Worm (Caenorhabditis elegans) whole organism, L1 larva: ENCODE results near the gene F28H7.3.

Experiments
- C16A3.4 ChIP-seq: fragments of 150-350 bp; optimal IDR thresholded peaks from 2 replicates; lab custom pipeline; 2014; ENCODE audit warnings: missing biosample characterization, missing genetic modification characterization
- aly-2 ChIP-seq: fragments of 150-350 bp; optimal IDR thresholded peaks from 2 replicates; lab custom pipeline; 2014; ENCODE audit warnings: missing biosample characterization, missing genetic modification characterization
- ama-1 ChIP-seq: fragments of 150-350 bp; optimal IDR thresholded peaks from 2 replicates; lab custom pipeline; 2014
- ceh-8 ChIP-seq: fragments of 200-800 bp; sonication (Bioruptor generic); optimal IDR thresholded peaks from 2 replicates; lab custom pipeline; 2018; ENCODE audit warnings: mild to moderate bottlenecking, missing genetic modification characterization, moderate library complexity, missing compliant biosample characterization
- ceh-88 ChIP-seq: fragments of 200-800 bp; sonication (Bioruptor generic); IDR thresholded peaks from 2 replicates; pipeline ENCODE4 v1.3.6; 2022; ENCODE audit warnings: missing genetic modification characterization, missing compliant biosample characterization
- ces-1 ChIP-seq: fragments of 150-350 bp; optimal IDR thresholded peaks from 2 replicates; lab custom pipeline; 2014; ENCODE audit warnings: missing biosample characterization, missing genetic modification reagents, missing genetic modification characterization
- efl-1 ChIP-seq, 4 experiments: fragments of 150-350 bp; optimal IDR thresholded peaks in 3 of 4; peaks in 1 of 4; 1 replicate in 1 of 4; 2 replicates in 3 of 4; lab custom pipeline; 2014; ENCODE audit warnings: missing biosample characterization in 2 of 4, missing genetic modification characterization in 2 of 4, missing genetic modification reagents in 2 of 4
- efl-3 ChIP-seq: fragments of 200-800 bp; sonication (Bioruptor generic); optimal IDR thresholded peaks from 2 replicates; lab custom pipeline; 2018; ENCODE audit warnings: mild to moderate bottlenecking, missing genetic modification characterization, missing compliant biosample characterization
- elt-2 ChIP-seq: sonication (generic microtip); optimal IDR thresholded peaks from 2 replicates; lab custom pipeline; 2016; ENCODE audit warnings: missing genetic modification characterization, mild to moderate bottlenecking, inconsistent platforms, missing compliant biosample characterization, missing genetic modification reagents
- fkh-4 ChIP-seq: sonication (generic microtip); optimal IDR thresholded peaks from 2 replicates; lab custom pipeline; 2016; ENCODE audit warnings: missing compliant biosample characterization, missing genetic modification characterization, borderline replicate concordance
- fos-1 ChIP-seq: fragments of 150-350 bp; optimal IDR thresholded peaks from 2 replicates; lab custom pipeline; 2014; ENCODE audit warnings: missing biosample characterization, missing genetic modification characterization
- hlh-4 ChIP-seq: sonication (generic microtip); optimal IDR thresholded peaks from 2 replicates; lab custom pipeline; 2016; ENCODE audit warnings: mild to moderate bottlenecking, missing genetic modification characterization, missing compliant biosample characterization
- jun-1 ChIP-seq: fragments of 150-350 bp; optimal IDR thresholded peaks from 2 replicates; lab custom pipeline; 2014; ENCODE audit warnings: missing biosample characterization, missing genetic modification reagents, missing genetic modification characterization
- lin-13 ChIP-seq: fragments of 150-350 bp; optimal IDR thresholded peaks from 2 replicates; lab custom pipeline; 2014; ENCODE audit warnings: missing biosample characterization, missing genetic modification reagents, missing genetic modification characterization
- lin-14 ChIP-seq: fragments of 200-800 bp; sonication (Bioruptor generic); optimal IDR thresholded peaks from 2 replicates; lab custom pipeline; 2018; ENCODE audit warnings: mild to moderate bottlenecking, missing genetic modification characterization, moderate library complexity, missing compliant biosample characterization
- lin-39 ChIP-seq: fragments of 150-350 bp; optimal IDR thresholded peaks from 2 replicates; lab custom pipeline; 2014; ENCODE audit warnings: missing biosample characterization, missing genetic modification reagents, missing genetic modification characterization
- lsy-2 ChIP-seq, 2 experiments: fragments of 150-350 bp; optimal IDR thresholded peaks; 2 replicates each; lab custom pipeline; 2014; ENCODE audit warnings: missing biosample characterization in 2 of 2, missing genetic modification characterization in 2 of 2
- mep-1 ChIP-seq: fragments of 150-350 bp; optimal IDR thresholded peaks from 2 replicates; lab custom pipeline; 2014; ENCODE audit warnings: missing biosample characterization, missing genetic modification characterization
- nhr-11 ChIP-seq: fragments of 150-350 bp; optimal IDR thresholded peaks from 2 replicates; lab custom pipeline; 2014; ENCODE audit warnings: missing biosample characterization, missing genetic modification characterization
- nhr-28 ChIP-seq: fragments of 150-350 bp; optimal IDR thresholded peaks from 2 replicates; lab custom pipeline; 2014; ENCODE audit warnings: missing biosample characterization, missing genetic modification characterization
- nhr-47 ChIP-seq: sonication (generic microtip); optimal IDR thresholded peaks from 2 replicates; lab custom pipeline; 2016; ENCODE audit warnings: mild to moderate bottlenecking, missing genetic modification characterization, moderate library complexity, missing compliant biosample characterization
- nhr-71 ChIP-seq: sonication (generic microtip); optimal IDR thresholded peaks from 2 replicates; lab custom pipeline; 2016; ENCODE audit warnings: mild to moderate bottlenecking, missing genetic modification characterization, moderate library complexity, missing compliant biosample characterization
- nhr-84 ChIP-seq: sonication (generic microtip); optimal IDR thresholded peaks from 2 replicates; lab custom pipeline; 2017; ENCODE audit warnings: missing biosample characterization, missing genetic modification characterization
- nhr-85 ChIP-seq: sonication (generic microtip); peaks from one replicate; lab custom pipeline; 2016; ENCODE audit warnings: missing genetic modification characterization, inconsistent platforms, missing compliant biosample characterization
- pqm-1 ChIP-seq: sonication (generic microtip); optimal IDR thresholded peaks from 3 replicates; lab custom pipeline; 2017; ENCODE audit warnings: missing biosample characterization, missing genetic modification characterization
- snu-23 ChIP-seq: sonication (generic microtip); optimal IDR thresholded peaks from 2 replicates; lab custom pipeline; 2016; ENCODE audit warnings: missing genetic modification characterization, missing compliant biosample characterization
- sox-4 ChIP-seq: sonication (generic microtip); optimal IDR thresholded peaks from 2 replicates; lab custom pipeline; 2016; ENCODE audit warnings: missing genetic modification characterization, missing compliant biosample characterization
- sptf-1 ChIP-seq: fragments of 150-350 bp; optimal IDR thresholded peaks from 2 replicates; lab custom pipeline; 2014; ENCODE audit warnings: missing biosample characterization, missing genetic modification characterization
- tbx-2 ChIP-seq: sonication (generic microtip); optimal IDR thresholded peaks from 2 replicates; lab custom pipeline; 2016; ENCODE audit warnings: missing genetic modification characterization, missing compliant biosample characterization
- unc-62 ChIP-seq: fragments of 150-350 bp; optimal IDR thresholded peaks from 2 replicates; lab custom pipeline; 2014; ENCODE audit warnings: missing biosample characterization, missing genetic modification reagents, missing genetic modification characterization
- unc-86 ChIP-seq: sonication (generic microtip); optimal IDR thresholded peaks from 2 replicates; lab custom pipeline; 2016; ENCODE audit warnings: missing genetic modification characterization, missing compliant biosample characterization
- zag-1 ChIP-seq: fragments of 150-350 bp; optimal IDR thresholded peaks from 2 replicates; lab custom pipeline; 2014; ENCODE audit warnings: missing biosample characterization, missing genetic modification characterization
- zip-4 ChIP-seq: fragments of 200-800 bp; sonication (Bioruptor generic); optimal IDR thresholded peaks from 2 replicates; lab custom pipeline; 2018; ENCODE audit warnings: mild to moderate bottlenecking, missing genetic modification characterization, moderate library complexity, missing compliant biosample characterization
- ztf-4 ChIP-seq: fragments of 150-350 bp; optimal IDR thresholded peaks from 2 replicates; lab custom pipeline; 2014; ENCODE audit warnings: missing biosample characterization, missing genetic modification characterization

Gene F28H7.3

DNA sequence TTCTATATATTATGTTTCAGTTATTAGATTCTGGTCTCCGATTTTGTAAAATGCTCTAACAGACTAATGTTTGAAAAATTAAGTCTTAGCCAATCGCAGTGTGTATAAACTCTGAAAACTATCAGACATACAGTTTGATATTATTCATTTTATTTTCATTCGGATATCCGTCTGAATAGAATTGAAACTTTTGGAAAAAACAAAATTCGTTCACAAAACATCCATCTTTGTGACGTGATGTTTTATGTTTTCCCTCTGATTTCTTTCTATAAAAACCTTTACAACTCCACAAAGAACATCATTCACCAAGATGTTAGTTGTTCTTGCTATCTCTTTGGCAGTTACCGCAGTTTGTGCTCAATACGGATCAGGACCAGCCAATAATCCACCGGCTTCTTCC lies 42.9 kb upstream of the F28H7.3 start, which contains the start of gene ule-3:
TSS of gene ule-3 (plus strand) at position 301 of the 400 bp plus-strand sequence.
- TF ChIP-seq efl-1 (optimal IDR thresholded peaks at IDR 0.05; lab: Kevin White, UChicago) (no peak), efl-1 (GFP tag; optimal IDR thresholded peaks at IDR 0.05 in 1 of 2; lab: Kevin White, UChicago) (no peak), fkh-4 (tag; lab: Kevin White, UChicago) (no peak), pqm-1 (tag; lab: Kevin White, UChicago) (no peak), lin-39 (no peak), lin-14 (GFP tag; lab: Kevin White, UChicago) (no peak)

DNA sequence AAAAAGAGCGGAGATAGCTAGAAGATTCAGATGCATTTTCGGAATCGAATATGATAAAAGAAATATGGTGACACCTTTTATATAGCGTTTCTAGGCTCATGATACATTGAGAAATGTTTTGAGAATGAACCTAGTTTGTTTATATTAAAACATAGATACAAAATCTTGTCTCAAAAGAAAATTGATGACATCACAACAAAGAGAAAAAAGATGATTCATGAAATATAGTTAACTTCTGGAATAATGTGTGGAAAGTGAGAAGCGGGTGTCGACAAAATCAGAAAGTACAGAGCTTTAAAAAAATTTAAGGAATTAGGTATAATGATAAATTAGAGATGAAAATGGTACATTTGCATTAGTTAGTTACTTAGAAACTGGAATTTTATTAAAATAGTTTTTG lies 42.2 kb upstream of the F28H7.3 start, which contains the start of gene D1054.10:
TSS of gene D1054.10 (minus strand) at position 101 of the 400 bp plus-strand sequence.
- TF ChIP-seq nhr-28 (tag; lab: Kevin White, UChicago) (no peak), ztf-4 (no peak), unc-62 (GFP tag; lab: Kevin White, UChicago) (no peak), unc-86 (tag; lab: Kevin White, UChicago) (no peak), hlh-4 (tag; lab: Kevin White, UChicago) (no peak), nhr-84 (tag; lab: Kevin White, UChicago) (no peak), elt-2 (tag; lab: Kevin White, UChicago) (no peak), C16A3.4 (tag; lab: Kevin White, UChicago) (no peak), nhr-11 (tag; lab: Kevin White, UChicago) (no peak), mep-1 (tag; lab: Kevin White, UChicago) (no peak), zag-1 (no peak), efl-3 (no peak), lsy-2 (tag; optimal IDR thresholded peaks at IDR 0.05; lab: Kevin White, UChicago) (no peak)

DNA sequence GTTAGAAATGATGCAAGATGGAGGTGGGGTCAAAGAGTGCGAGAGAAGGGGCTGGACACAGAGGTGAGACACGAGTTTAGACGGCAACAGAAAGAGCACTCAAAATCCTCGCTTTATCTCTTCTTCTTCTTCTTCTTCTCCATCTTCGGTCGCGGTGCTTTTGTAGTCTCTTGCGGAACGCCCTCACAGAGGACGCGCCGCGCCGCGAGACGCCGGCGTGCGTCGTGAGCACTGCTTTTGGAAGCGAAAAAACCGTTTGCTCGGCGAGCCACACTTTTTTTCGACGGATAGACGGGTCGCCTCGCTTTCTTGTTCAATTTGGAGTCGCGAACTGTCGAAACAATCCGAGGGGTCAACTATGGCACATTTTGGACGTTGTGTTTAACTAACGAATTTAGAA lies 40.3 kb upstream of the F28H7.3 start, which contains the start of gene D1054.9:
TSS of gene D1054.9 (minus strand) at position 137 of the 400 bp plus-strand sequence.
- no peak for TF ChIP-seq elt-2 (tag; lab: Kevin White, UChicago)
- no peak for TF ChIP-seq snu-23 (GFP tag; lab: Kevin White, UChicago)
- no peak for TF ChIP-seq sptf-1 (tag; lab: Kevin White, UChicago)
- TF ChIP-seq aly-2 (tag; lab: Kevin White, UChicago): no peak
- TF ChIP-seq tbx-2: no peak
- no peak for TF ChIP-seq fos-1 (tag; lab: Kevin White, UChicago)

DNA sequence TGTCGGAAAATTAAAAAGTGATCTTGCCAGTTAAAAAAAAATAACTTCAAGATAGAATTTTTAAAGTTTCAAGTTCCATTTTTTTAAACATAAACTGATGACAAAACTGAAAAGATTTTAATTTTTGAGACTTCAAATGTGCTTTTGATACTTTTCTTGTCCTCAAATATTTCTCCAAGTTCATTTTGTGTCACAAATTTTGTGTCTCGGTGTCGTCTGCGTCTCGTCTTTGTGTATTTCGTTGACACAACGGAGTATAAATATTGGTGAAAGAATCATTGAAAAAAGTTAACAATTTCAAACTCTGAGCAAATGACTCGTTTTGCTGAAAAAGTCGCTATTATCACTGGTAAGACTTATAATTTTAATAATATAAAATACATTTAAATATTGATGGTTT lies 33.4 kb upstream of the F28H7.3 start, which contains the start of gene D1054.8:
TSS of gene D1054.8 (plus strand) at position 301 of the 400 bp plus-strand sequence.
- no peak for TF ChIP-seq nhr-71 (tag; lab: Kevin White, UChicago)

DNA sequence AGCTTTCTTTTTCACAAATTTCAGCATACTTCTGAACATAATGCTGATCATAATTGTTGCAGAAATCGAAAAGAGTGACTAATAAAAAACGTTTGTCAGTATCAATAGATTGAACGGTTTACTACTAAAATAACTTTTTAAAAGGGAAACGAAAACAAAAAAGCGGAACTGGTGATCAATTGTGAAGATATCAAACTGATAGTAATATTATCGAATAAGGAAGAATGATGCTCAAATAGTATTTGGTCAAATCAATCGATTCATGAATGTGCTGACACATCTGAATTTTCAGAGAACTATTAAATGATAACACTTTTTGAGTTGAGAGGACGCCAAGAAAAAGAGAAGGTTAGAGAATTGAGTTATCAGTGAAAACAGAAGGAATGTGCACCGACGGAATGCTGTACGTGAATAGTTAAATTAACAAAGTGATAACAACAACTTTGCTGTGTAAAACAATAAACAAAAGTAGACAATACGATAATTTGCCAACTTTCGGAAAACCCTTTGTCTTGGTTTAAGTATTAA lies 26.0 kb upstream of the F28H7.3 start, which contains the start of gene D1054.5:
TSS of gene D1054.5 (minus strand) at position 51 of the 528 bp plus-strand sequence.
- TF ChIP-seq nhr-28 (tag; lab: Kevin White, UChicago) (no peak), unc-86 (tag; lab: Kevin White, UChicago) (no peak), jun-1 (tag; lab: Kevin White, UChicago) (peak; percentile 30), pqm-1 (tag; lab: Kevin White, UChicago) (no peak), ceh-88 (GFP tag; lab: Robert Waterston, UW) (no peak), elt-2 (tag; lab: Kevin White, UChicago) (peak; percentile 94)

DNA sequence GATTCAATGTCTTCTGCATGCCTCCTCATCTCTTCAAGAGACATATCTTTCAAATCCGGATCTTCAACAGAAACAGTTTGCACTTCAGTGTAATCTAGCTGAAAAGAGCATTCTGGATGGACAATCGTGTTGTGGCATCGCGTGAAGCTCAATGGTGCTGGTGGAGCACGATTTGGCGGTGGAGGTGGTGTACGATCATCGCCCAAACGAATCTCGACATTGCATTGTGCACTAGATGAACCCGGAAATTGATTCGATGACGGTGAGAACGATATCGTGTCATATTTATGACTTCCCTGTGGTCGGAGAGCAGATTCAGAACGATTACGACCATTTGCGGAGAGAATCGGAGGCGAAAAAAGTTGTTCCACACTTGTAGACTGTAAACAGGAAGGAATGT lies 22.6 kb upstream of the F28H7.3 start:
- TF ChIP-seq elt-2 (tag; lab: Kevin White, UChicago) (no peak), nhr-85 (tag; lab: Kevin White, UChicago) (peak; percentile 19), ceh-8 (no peak)

DNA sequence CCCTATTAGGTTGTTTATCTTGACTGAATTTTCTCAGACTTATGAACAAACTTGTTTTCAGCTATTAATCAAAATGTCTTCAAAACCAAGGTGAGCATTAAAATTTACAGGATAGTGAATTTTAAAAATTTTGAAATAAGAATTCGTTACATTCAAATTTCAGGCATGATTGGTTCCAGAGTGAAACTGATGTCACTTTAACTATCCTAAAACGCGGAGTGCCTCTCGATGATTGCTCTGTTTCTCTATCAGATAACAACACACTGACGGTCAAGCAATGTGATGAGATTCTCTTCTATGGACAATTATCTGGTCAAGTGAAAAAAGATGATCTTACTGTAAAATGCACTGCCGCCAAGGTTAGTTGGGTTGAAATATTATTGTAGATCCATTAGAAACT lies 20.8 kb upstream of the F28H7.3 start, which contains the start of gene D1054.3:
TSS of gene D1054.3 (plus strand) at position 62 of the 400 bp plus-strand sequence.
- TF ChIP-seq zip-4 (GFP tag; lab: Kevin White, UChicago) (no peak), nhr-11 (tag; lab: Kevin White, UChicago) (no peak), ces-1 (GFP tag; lab: Kevin White, UChicago) (no peak), ama-1 (lab: Kevin White, UChicago) (no peak), ztf-4 (no peak), fkh-4 (tag; lab: Kevin White, UChicago) (no peak), lin-13 (GFP tag; lab: Kevin White, UChicago) (no peak), nhr-85 (tag; lab: Kevin White, UChicago) (no peak), jun-1 (tag; lab: Kevin White, UChicago) (no peak), nhr-47 (tag; lab: Kevin White, UChicago) (no peak), unc-62 (GFP tag; lab: Kevin White, UChicago) (no peak), sox-4 (tag; lab: Kevin White, UChicago) (no peak), efl-1 (optimal IDR thresholded peaks at IDR 0.05; lab: Kevin White, UChicago) (no peak), efl-1 (GFP tag; optimal IDR thresholded peaks at IDR 0.05 in 1 of 2; lab: Kevin White, UChicago) (no peak), pqm-1 (tag; lab: Kevin White, UChicago) (no peak)
